Worm (Caenorhabditis elegans) whole organism, mixed stage, embryonic: Measurements from ENCODE around the gene Y32F6A.5.

Experiments
- M03D4.4 ChIP-seq: sonication (generic microtip); optimal IDR thresholded peaks from 2 replicates; lab custom pipeline; 2017; ENCODE audit warnings: mild to moderate bottlenecking, missing genetic modification characterization, missing compliant biosample characterization
- elt-3 ChIP-seq: fragments of 150-350 bp; optimal IDR thresholded peaks from 2 replicates; lab custom pipeline; 2014; ENCODE audit warnings: missing biosample characterization, missing genetic modification characterization
- hlh-1 ChIP-seq: fragments of 150-350 bp; optimal IDR thresholded peaks from 2 replicates; lab custom pipeline; 2014; ENCODE audit warnings: missing biosample characterization, missing genetic modification reagents, missing genetic modification characterization
- lin-13 ChIP-seq: fragments of 150-350 bp; optimal IDR thresholded peaks from 2 replicates; lab custom pipeline; 2014; ENCODE audit warnings: missing biosample characterization, missing genetic modification characterization
- lsy-2 ChIP-seq: fragments of 150-350 bp; optimal IDR thresholded peaks from 2 replicates; lab custom pipeline; 2014; ENCODE audit warnings: missing biosample characterization, missing genetic modification characterization
- nhr-12 ChIP-seq: fragments of 150-350 bp; optimal IDR thresholded peaks from 2 replicates; lab custom pipeline; 2014; ENCODE audit warnings: missing biosample characterization, missing genetic modification characterization
- nhr-237 ChIP-seq: fragments of 150-350 bp; optimal IDR thresholded peaks from 2 replicates; lab custom pipeline; 2014; ENCODE audit warnings: missing biosample characterization, missing genetic modification characterization
- pha-4 ChIP-seq: fragments of 150-350 bp; optimal IDR thresholded peaks from 2 replicates; lab custom pipeline; 2018; ENCODE audit warnings: missing biosample characterization, missing genetic modification reagents, missing genetic modification characterization
- sem-2 ChIP-seq: fragments of 200-800 bp; sonication (Bioruptor generic); optimal IDR thresholded peaks from 2 replicates; lab custom pipeline; 2018; ENCODE audit warnings: mild to moderate bottlenecking, missing genetic modification characterization, missing compliant biosample characterization
- snpc-4 ChIP-seq: fragments of 150-350 bp; optimal IDR thresholded peaks from 2 replicates; lab custom pipeline; 2014; ENCODE audit warnings: missing biosample characterization, missing genetic modification characterization
- unc-62 ChIP-seq: fragments of 150-350 bp; optimal IDR thresholded peaks from 2 replicates; lab custom pipeline; 2014; ENCODE audit warnings: missing biosample characterization, missing genetic modification reagents, missing genetic modification characterization
- ztf-11 ChIP-seq: fragments of 150-350 bp; optimal IDR thresholded peaks from 2 replicates; lab custom pipeline; 2014; ENCODE audit warnings: missing biosample characterization, missing genetic modification characterization

DNA sequence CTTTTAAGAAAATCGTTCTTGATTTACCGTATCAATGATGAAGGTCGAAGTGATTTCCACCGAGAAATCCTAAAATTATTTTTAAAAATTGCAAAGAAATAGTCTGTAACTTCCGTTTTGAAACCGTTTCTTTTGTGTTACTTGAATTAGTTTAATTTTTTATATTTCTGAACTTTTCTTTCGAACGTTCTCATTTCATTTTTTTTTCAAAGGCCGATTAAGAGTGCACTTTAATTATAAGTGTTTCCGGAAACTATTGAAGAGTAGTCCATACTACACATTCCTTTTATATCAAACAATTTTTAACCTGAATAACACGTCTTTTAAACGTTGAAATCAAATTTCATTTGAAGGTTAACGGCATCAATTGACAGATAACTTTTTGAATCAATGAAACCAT is 14.3 kb upstream of the Y32F6A.5 start:
- TF ChIP-seq pha-4 (tag; lab: Kevin White, UChicago): no peak
- TF ChIP-seq M03D4.4: no peak
- TF ChIP-seq elt-3: no peak
- TF ChIP-seq snpc-4 (tag; lab: Kevin White, UChicago): no peak
- TF ChIP-seq ztf-11 (tag; lab: Kevin White, UChicago): no peak
- no peak for TF ChIP-seq nhr-12
- TF ChIP-seq nhr-237 (tag; lab: Kevin White, UChicago): no peak
- no peak for TF ChIP-seq lsy-2 (tag; lab: Kevin White, UChicago)
- no peak for TF ChIP-seq lin-13 (tag; lab: Kevin White, UChicago)
- TF ChIP-seq sem-2 (GFP tag; lab: Kevin White, UChicago): no peak
- TF ChIP-seq unc-62 (GFP tag; lab: Kevin White, UChicago): no peak
- no peak for TF ChIP-seq hlh-1
